Fruit fly (Drosophila melanogaster) whole organism, adult: ENCODE results near the gene CG6431.
A peak's percentile ranks its signal among the peaks of the same experiment; 100 is the strongest.

Source experiments
- CG11617 ChIP-seq: fragments of 200-800 bp; sonication (Bioruptor generic); optimal IDR thresholded peaks from 2 replicates; lab custom pipeline; 2017; ENCODE audit warnings: mild to moderate bottlenecking, missing biosample characterization, missing genetic modification reagents, missing genetic modification characterization
- CG12768 ChIP-seq: fragments of 200-800 bp; sonication (Bioruptor generic); optimal IDR thresholded peaks from 2 replicates; lab custom pipeline; 2017; ENCODE audit warnings: missing biosample characterization, missing genetic modification characterization, mild to moderate bottlenecking, moderate library complexity, missing genetic modification reagents
- CG14711 ChIP-seq: fragments of 200-800 bp; sonication (Bioruptor generic); optimal IDR thresholded peaks from 2 replicates; lab custom pipeline; 2018; ENCODE audit warnings: missing biosample characterization, mild to moderate bottlenecking, missing genetic modification characterization, moderate library complexity
- CG1620 ChIP-seq: fragments of 200-800 bp; sonication (Bioruptor generic); optimal IDR thresholded peaks from 2 replicates; lab custom pipeline; 2016; ENCODE audit warnings: missing biosample characterization, missing genetic modification characterization
- CG33017 ChIP-seq: fragments of 200-800 bp; sonication (Bioruptor generic); optimal IDR thresholded peaks from 2 replicates; lab custom pipeline; 2018; ENCODE audit warnings: missing biosample characterization, mild to moderate bottlenecking, missing genetic modification characterization, moderate library complexity
- CG5204 ChIP-seq: fragments of 200-800 bp; sonication (Bioruptor generic); optimal IDR thresholded peaks from 2 replicates; lab custom pipeline; 2016; ENCODE audit warnings: missing biosample characterization, missing genetic modification characterization
- CG7045 ChIP-seq: fragments of 200-800 bp; sonication (Bioruptor generic); optimal IDR thresholded peaks from 2 replicates; lab custom pipeline; 2017; ENCODE audit warnings: missing biosample characterization, mild to moderate bottlenecking, missing genetic modification characterization
- CG7101 ChIP-seq: fragments of 200-800 bp; sonication (Bioruptor generic); optimal IDR thresholded peaks from 2 replicates; lab custom pipeline; 2018; ENCODE audit warnings: missing biosample characterization, mild to moderate bottlenecking, missing genetic modification characterization, moderate library complexity
- Clk ChIP-seq: fragments of 200-800 bp; sonication (Bioruptor generic); optimal IDR thresholded peaks from 2 replicates; lab custom pipeline; 2017; ENCODE audit warnings: missing biosample characterization, missing genetic modification characterization
- Crg-1 ChIP-seq: fragments of 200-800 bp; sonication (Bioruptor generic); optimal IDR thresholded peaks from 2 replicates; lab custom pipeline; 2016; ENCODE audit warnings: missing biosample characterization, missing genetic modification characterization
- Hr96 ChIP-seq: fragments of 200-800 bp; sonication (Bioruptor generic); optimal IDR thresholded peaks from 2 replicates; lab custom pipeline; 2016; ENCODE audit warnings: missing biosample characterization, missing genetic modification characterization
- Mnt ChIP-seq: fragments of 200-800 bp; sonication (Bioruptor generic); optimal IDR thresholded peaks from 2 replicates; lab custom pipeline; 2016; ENCODE audit warnings: missing biosample characterization, mild to moderate bottlenecking, missing genetic modification characterization
- bab1 ChIP-seq: fragments of 200-800 bp; sonication (Bioruptor generic); optimal IDR thresholded peaks from 3 replicates; lab custom pipeline; 2019; ENCODE audit warnings: missing biosample characterization, mild to moderate bottlenecking, missing genetic modification characterization, moderate library complexity
- cic ChIP-seq: fragments of 200-800 bp; sonication (Bioruptor generic); optimal IDR thresholded peaks from 2 replicates; lab custom pipeline; 2017; ENCODE audit warnings: missing biosample characterization, mild to moderate bottlenecking, missing genetic modification characterization, moderate library complexity
- cnc ChIP-seq, 2 experiments: fragments of >200 bp; optimal IDR thresholded peaks; 2 replicates each; lab custom pipeline; 2017
- kay ChIP-seq: fragments of 200-800 bp; sonication (Bioruptor generic); peaks from one replicate; lab custom pipeline; 2016; ENCODE audit warnings: missing biosample characterization, missing genetic modification characterization, borderline replicate concordance
- ovo ChIP-seq: fragments of 200-800 bp; sonication (Bioruptor generic); optimal IDR thresholded peaks from 2 replicates; lab custom pipeline; 2016; ENCODE audit warnings: missing biosample characterization, missing genetic modification characterization
- pad ChIP-seq: fragments of 200-800 bp; sonication (Bioruptor generic); optimal IDR thresholded peaks from 3 replicates; lab custom pipeline; 2017; ENCODE audit warnings: missing biosample characterization, missing genetic modification characterization, mild to moderate bottlenecking, moderate library complexity, missing genetic modification reagents
- tj ChIP-seq: fragments of 200-800 bp; sonication (Bioruptor generic); optimal IDR thresholded peaks from 3 replicates; lab custom pipeline; 2017; ENCODE audit warnings: missing biosample characterization, mild to moderate bottlenecking, missing genetic modification characterization, moderate library complexity
- toe ChIP-seq: fragments of 200-800 bp; sonication (Bioruptor generic); optimal IDR thresholded peaks from 2 replicates; lab custom pipeline; 2016; ENCODE audit warnings: missing biosample characterization, missing genetic modification characterization

The CG6431 gene

DNA sequence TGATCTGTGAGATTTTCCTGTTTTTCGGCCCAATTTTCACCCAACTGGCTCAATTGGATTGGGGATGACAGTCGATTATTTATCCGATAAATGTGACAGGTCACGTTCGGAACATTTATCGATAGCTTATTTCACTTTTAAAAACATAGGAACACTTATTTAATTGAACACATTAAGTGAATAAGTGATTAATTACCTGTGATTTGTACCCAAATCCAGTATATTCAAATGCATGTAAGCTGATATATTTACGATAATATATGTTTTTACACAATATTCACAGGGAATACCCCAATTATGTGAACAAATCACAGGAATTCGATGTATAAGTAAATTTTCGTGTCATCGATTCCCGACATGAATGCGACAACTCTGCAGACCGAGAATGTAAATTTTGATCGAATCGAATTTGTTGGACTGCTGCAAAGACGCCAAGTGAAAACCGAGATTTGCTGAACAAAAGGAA lies 8.4 kb downstream of the CG6431 start, which contains the start of the genes EMC3 and Dpy-30L1:
TSS of gene EMC3 (minus strand) at position 81 of the 466 bp plus-strand sequence.
TSS of gene Dpy-30L1 (plus strand) at position 311 of the 466 bp plus-strand sequence.
- TF ChIP-seq bab1 (GFP tag; lab: Kevin White, UChicago) (peak; percentile 79), cic (GFP tag; lab: Kevin White, UChicago) (no peak), pad (GFP tag; lab: Kevin White, UChicago) (peak; percentile 12), CG11617 (GFP tag; lab: Kevin White, UChicago) (peak; percentile 54), CG1620 (peak; percentile 46), CG33017 (no peak), CG7045 (peak; percentile 2), Mnt (GFP tag; lab: Kevin White, UChicago) (peak; percentile 22), CG14711 (tag; lab: Kevin White, UChicago) (peak; percentile 96), toe (GFP tag; lab: Kevin White, UChicago) (peak; percentile 70), ovo (GFP tag; lab: Kevin White, UChicago) (no peak), kay (GFP tag; lab: Kevin White, UChicago) (no peak), Hr96 (GFP tag; lab: Kevin White, UChicago) (peak; percentile 53), CG7101 (tag; lab: Kevin White, UChicago) (peak; percentile 41), Clk (GFP tag; lab: Kevin White, UChicago) (no peak), Crg-1 (GFP tag; lab: Kevin White, UChicago) (peak; percentile 43), CG5204 (peak; percentile 58), cnc (optimal IDR thresholded peaks at IDR 0.05; lab: Kevin White, UChicago) (no peak), CG12768 (GFP tag; lab: Kevin White, UChicago) (peak; percentile 20)

DNA sequence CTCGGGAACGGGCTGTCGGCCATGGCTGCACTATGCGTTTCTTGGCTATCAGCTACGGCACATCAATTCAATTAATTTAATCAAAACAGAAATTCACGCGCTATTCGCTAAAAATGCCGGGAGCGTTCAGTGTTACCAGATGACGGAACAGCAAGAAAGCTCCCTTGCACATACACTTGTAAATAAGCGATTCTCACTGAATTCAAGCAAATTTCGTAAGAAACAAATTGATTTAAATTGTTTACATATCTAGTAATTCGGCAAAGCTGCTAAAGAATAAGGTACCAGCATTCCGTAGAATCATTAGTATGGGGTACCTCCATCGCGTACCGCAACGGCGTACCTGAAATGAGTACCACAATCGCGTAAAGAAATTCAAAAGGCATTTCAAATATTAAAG lies 11.9 kb downstream of the CG6431 start, which contains the start of gene Nup107:
TSS of gene Nup107 (minus strand) at position 149 of the 400 bp plus-strand sequence.
- TF ChIP-seq Mnt (GFP tag; lab: Kevin White, UChicago) (no peak), cic (GFP tag; lab: Kevin White, UChicago) (no peak), bab1 (GFP tag; lab: Kevin White, UChicago) (no peak), Clk (GFP tag; lab: Kevin White, UChicago) (no peak), ovo (GFP tag; lab: Kevin White, UChicago) (no peak), Hr96 (GFP tag; lab: Kevin White, UChicago) (no peak), tj (GFP tag; lab: Kevin White, UChicago) (no peak), CG7101 (tag; lab: Kevin White, UChicago) (no peak), pad (GFP tag; lab: Kevin White, UChicago) (no peak), CG5204 (no peak), CG12768 (GFP tag; lab: Kevin White, UChicago) (no peak), CG7045 (no peak), toe (GFP tag; lab: Kevin White, UChicago) (no peak), CG33017 (no peak), Crg-1 (GFP tag; lab: Kevin White, UChicago) (no peak)

DNA sequence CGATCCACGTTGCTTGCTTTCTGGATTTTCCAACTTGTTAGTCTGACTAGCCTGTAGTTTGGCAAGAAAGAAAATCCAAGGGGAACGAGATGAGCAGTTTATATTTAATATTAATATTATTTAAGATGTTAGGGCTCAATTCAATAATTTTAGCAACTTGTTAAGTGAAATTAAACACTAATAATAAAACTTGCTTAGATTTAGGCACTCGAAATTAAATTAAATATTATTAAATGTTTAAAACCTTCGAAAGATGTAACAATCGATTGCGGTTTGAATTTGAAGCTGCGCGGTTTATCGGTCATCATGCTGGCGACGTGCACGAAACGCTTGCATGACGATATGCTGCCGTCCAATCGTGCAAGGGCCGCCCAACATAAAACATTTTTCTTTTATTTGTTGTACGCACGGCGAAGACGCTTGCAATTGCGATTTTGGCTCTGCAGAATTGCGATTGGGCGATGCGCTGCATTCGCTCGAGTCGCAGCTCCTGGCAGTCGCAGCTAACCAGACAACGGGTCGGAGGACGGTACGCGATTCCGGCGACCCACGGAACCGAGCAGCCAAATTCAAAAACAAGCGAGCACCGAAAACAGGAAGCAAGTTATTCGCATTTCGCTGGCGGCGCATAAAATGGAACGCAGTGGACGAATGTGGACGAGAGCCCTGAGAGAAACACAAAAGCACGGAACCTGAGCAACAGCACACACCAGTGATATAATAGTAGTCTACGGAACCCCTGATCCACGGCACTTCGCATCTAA lies 13.2 kb downstream of the CG6431 start, which contains the start of the genes Vha16-5 and CG12299:
TSS of gene Vha16-5 (minus strand) at position 51 of the 764 bp plus-strand sequence.
TSS of gene CG12299 (plus strand) at position 353 of the 764 bp plus-strand sequence.
- TF ChIP-seq cic (GFP tag; lab: Kevin White, UChicago) = no peak
- TF ChIP-seq Clk (GFP tag; lab: Kevin White, UChicago) = no peak
- TF ChIP-seq Crg-1 (GFP tag; lab: Kevin White, UChicago) = peak; percentile 30
- TF ChIP-seq kay (GFP tag; lab: Kevin White, UChicago) = no peak
- peak; percentile 38 for TF ChIP-seq CG14711 (tag; lab: Kevin White, UChicago)
- TF ChIP-seq CG7045 = peak; percentile 10
- no peak for TF ChIP-seq CG33017
- peak; percentile 97 for TF ChIP-seq bab1 (GFP tag; lab: Kevin White, UChicago)
- TF ChIP-seq CG11617 (GFP tag; lab: Kevin White, UChicago) = peak; percentile 78
- TF ChIP-seq CG12768 (GFP tag; lab: Kevin White, UChicago) = peak; percentile 0
- TF ChIP-seq Hr96 (GFP tag; lab: Kevin White, UChicago) = peak; percentile 58
- TF ChIP-seq CG5204 = peak; percentile 58
- TF ChIP-seq pad (GFP tag; lab: Kevin White, UChicago) = peak; percentile 31
- peak; percentile 75 for TF ChIP-seq CG1620
- no peak for TF ChIP-seq cnc (optimal IDR thresholded peaks at IDR 0.05; lab: Kevin White, UChicago)
- TF ChIP-seq Mnt (GFP tag; lab: Kevin White, UChicago) = peak; percentile 59
- peak; percentile 65 for TF ChIP-seq toe (GFP tag; lab: Kevin White, UChicago)
- peak; percentile 33 for TF ChIP-seq CG7101 (tag; lab: Kevin White, UChicago)
- TF ChIP-seq tj (GFP tag; lab: Kevin White, UChicago) = peak; percentile 75
- no peak for TF ChIP-seq ovo (GFP tag; lab: Kevin White, UChicago)

dm6 chr2L:10743714-10744113 lies 19.7 kb downstream of the CG6431 start, which contains the start of gene CG6729:
Gene CG6729, minus strand, starts transcription at chr2L:10743935.
- TF ChIP-seq CG12768 (GFP tag; lab: Kevin White, UChicago) (no peak), bab1 (GFP tag; lab: Kevin White, UChicago) (peak; percentile 36), toe (GFP tag; lab: Kevin White, UChicago) (no peak)

dm6 chr2L:10748218-10748617 lies 24.2 kb downstream of the CG6431 start:
- TF ChIP-seq cnc (optimal IDR thresholded peaks at IDR 0.05; lab: Kevin White, UChicago) = no peak
- TF ChIP-seq CG1620 = no peak
- no peak for TF ChIP-seq kay (GFP tag; lab: Kevin White, UChicago)
- no peak for TF ChIP-seq bab1 (GFP tag; lab: Kevin White, UChicago)
- no peak for TF ChIP-seq CG7101 (tag; lab: Kevin White, UChicago)
- TF ChIP-seq CG7045 = no peak
- no peak for TF ChIP-seq CG11617 (GFP tag; lab: Kevin White, UChicago)
- TF ChIP-seq CG33017 = no peak
- no peak for TF ChIP-seq Crg-1 (GFP tag; lab: Kevin White, UChicago)
- no peak for TF ChIP-seq Hr96 (GFP tag; lab: Kevin White, UChicago)
- TF ChIP-seq Clk (GFP tag; lab: Kevin White, UChicago) = no peak
- TF ChIP-seq Mnt (GFP tag; lab: Kevin White, UChicago) = no peak
- TF ChIP-seq CG12768 (GFP tag; lab: Kevin White, UChicago) = no peak
- no peak for TF ChIP-seq cic (GFP tag; lab: Kevin White, UChicago)
- no peak for TF ChIP-seq toe (GFP tag; lab: Kevin White, UChicago)
